Fruit fly (Drosophila melanogaster) whole organism, embryonic: ENCODE measurements around the gene Sqor.

Experiments
- Abd-B ChIP-seq: fragments of 200-800 bp; sonication (Bioruptor generic); optimal IDR thresholded peaks from 2 replicates; lab custom pipeline; 2018; ENCODE audit warnings: missing biosample characterization, mild to moderate bottlenecking, missing genetic modification characterization, moderate library complexity
- CG10267 ChIP-seq: fragments of 200-800 bp; sonication (Bioruptor generic); optimal IDR thresholded peaks from 2 replicates; lab custom pipeline; 2018; ENCODE audit warnings: missing biosample characterization, mild to moderate bottlenecking, missing genetic modification characterization, moderate library complexity
- CG10462 ChIP-seq: fragments of 200-800 bp; sonication (Bioruptor generic); optimal IDR thresholded peaks from 2 replicates; lab custom pipeline; 2016; ENCODE audit warnings: missing biosample characterization, missing genetic modification characterization
- CG10959 ChIP-seq: fragments of 200-800 bp; sonication (Bioruptor generic); IDR thresholded peaks from 2 replicates; pipeline ENCODE4 v1.3.6; 2022; ENCODE audit warnings: missing biosample characterization, missing genetic modification characterization
- CG11247 ChIP-seq: fragments of 200-800 bp; sonication (Bioruptor generic); IDR thresholded peaks from 2 replicates; pipeline ENCODE4 v1.3.6; 2022; ENCODE audit warnings: missing biosample characterization, missing genetic modification characterization
- CG12659 ChIP-seq: fragments of 200-800 bp; sonication (Bioruptor generic); optimal IDR thresholded peaks from 3 replicates; lab custom pipeline; 2017; ENCODE audit warnings: mild to moderate bottlenecking, missing biosample characterization, missing genetic modification reagents, missing genetic modification characterization
- CG13123 ChIP-seq: fragments of 200-800 bp; sonication (Bioruptor generic); optimal IDR thresholded peaks from 2 replicates; lab custom pipeline; 2016; ENCODE audit warnings: missing biosample characterization, missing genetic modification characterization
- CG14014 ChIP-seq: fragments of 200-800 bp; sonication (Bioruptor generic); IDR thresholded peaks from 2 replicates; pipeline ENCODE4 v1.3.6; 2022; ENCODE audit warnings: missing biosample characterization, missing genetic modification characterization
- CG14860 ChIP-seq: fragments of 200-800 bp; sonication (Bioruptor generic); IDR thresholded peaks from 3 replicates; pipeline ENCODE4 v1.3.6; 2022; ENCODE audit warnings: missing biosample characterization, missing genetic modification characterization; ENCODE audit not compliant: partially characterized antibody
- CG15514 ChIP-seq: fragments of 200-800 bp; sonication (Bioruptor generic); optimal IDR thresholded peaks from 3 replicates; lab custom pipeline; 2017; ENCODE audit warnings: missing biosample characterization, missing genetic modification characterization, mild to moderate bottlenecking, moderate library complexity, missing genetic modification reagents
- CG17328 ChIP-seq: fragments of 200-800 bp; sonication (Bioruptor generic); IDR thresholded peaks from 2 replicates; pipeline ENCODE4 v1.3.6; 2022; ENCODE audit warnings: missing biosample characterization, missing genetic modification characterization
- CG17612 ChIP-seq: fragments of 200-800 bp; sonication (Bioruptor generic); IDR thresholded peaks from 2 replicates; pipeline ENCODE4 v1.3.6; 2022; ENCODE audit warnings: missing biosample characterization, missing genetic modification characterization
- CG18599 ChIP-seq: fragments of 200-800 bp; sonication (Bioruptor generic); optimal IDR thresholded peaks from 3 replicates; lab custom pipeline; 2017; ENCODE audit warnings: missing biosample characterization, missing genetic modification characterization, mild to moderate bottlenecking, moderate library complexity, missing genetic modification reagents
- CG2129 ChIP-seq: fragments of 200-800 bp; sonication (Bioruptor generic); IDR thresholded peaks from 2 replicates; pipeline ENCODE4 v1.3.6; 2022; ENCODE audit warnings: missing biosample characterization, missing genetic modification characterization; ENCODE audit not compliant: partially characterized antibody
- CG4617 ChIP-seq: fragments of 200-800 bp; sonication (Bioruptor generic); optimal IDR thresholded peaks from 3 replicates; lab custom pipeline; 2016; ENCODE audit warnings: missing biosample characterization, missing genetic modification characterization, borderline replicate concordance
- CG6854 ChIP-seq: fragments of 200-800 bp; sonication (Bioruptor generic); optimal IDR thresholded peaks from 3 replicates; lab custom pipeline; 2017; ENCODE audit warnings: missing biosample characterization, mild to moderate bottlenecking, missing genetic modification characterization
- ERR ChIP-seq: fragments of 200-800 bp; sonication (Bioruptor generic); optimal IDR thresholded peaks from 2 replicates; lab custom pipeline; 2016; ENCODE audit warnings: missing biosample characterization, missing genetic modification characterization
- Fer1 ChIP-seq: fragments of 200-800 bp; sonication (Bioruptor generic); optimal IDR thresholded peaks from 2 replicates; lab custom pipeline; 2017; ENCODE audit warnings: missing biosample characterization, mild to moderate bottlenecking, missing genetic modification characterization
- MBD-R2 ChIP-seq: fragments of 200-800 bp; sonication (Bioruptor generic); IDR thresholded peaks from 2 replicates; pipeline ENCODE4 v1.3.6; 2022; ENCODE audit warnings: missing biosample characterization, missing genetic modification characterization
- MTF-1 ChIP-seq: fragments of 200-800 bp; sonication (Bioruptor generic); optimal IDR thresholded peaks from 2 replicates; lab custom pipeline; 2018; ENCODE audit warnings: missing biosample characterization, mild to moderate bottlenecking, missing genetic modification characterization, borderline replicate concordance
- Med ChIP-seq: fragments of 200-800 bp; sonication (Bioruptor generic); peaks from one replicate; lab custom pipeline; 2016; ENCODE audit warnings: missing biosample characterization, missing genetic modification characterization, mild to moderate bottlenecking, inconsistent platforms, moderate library complexity
- Sox102F ChIP-seq: fragments of 200-800 bp; sonication (Bioruptor generic); optimal IDR thresholded peaks from 2 replicates; lab custom pipeline; 2018; ENCODE audit warnings: missing biosample characterization, mild to moderate bottlenecking, missing genetic modification characterization, moderate library complexity
- Sry-β ChIP-seq: fragments of 200-800 bp; sonication (Bioruptor generic); optimal IDR thresholded peaks from 2 replicates; lab custom pipeline; 2018; ENCODE audit warnings: missing biosample characterization, mild to moderate bottlenecking, missing genetic modification characterization, moderate library complexity
- Taf1 ChIP-seq: fragments of 200-800 bp; sonication (Bioruptor generic); IDR thresholded peaks from 2 replicates; pipeline ENCODE4 v1.3.6; 2022; ENCODE audit warnings: missing biosample characterization, missing genetic modification characterization
- Xrp1 ChIP-seq: fragments of 200-800 bp; sonication (Bioruptor generic); IDR thresholded peaks from 2 replicates; pipeline ENCODE4 v1.3.6; 2022; ENCODE audit warnings: missing biosample characterization, missing genetic modification characterization
- ase ChIP-seq: fragments of 200-800 bp; sonication (Bioruptor generic); IDR thresholded peaks from 3 replicates; pipeline ENCODE4 v1.3.6; 2022; ENCODE audit warnings: missing biosample characterization, missing genetic modification characterization
- ato ChIP-seq: fragments of 200-800 bp; sonication (Bioruptor generic); IDR thresholded peaks from 2 replicates; pipeline ENCODE4 v1.3.6; 2022; ENCODE audit warnings: missing biosample characterization, missing genetic modification characterization; ENCODE audit not compliant: partially characterized antibody
- bigmax ChIP-seq: fragments of 200-800 bp; sonication (Bioruptor generic); optimal IDR thresholded peaks from 2 replicates; lab custom pipeline; 2018; ENCODE audit warnings: missing biosample characterization, mild to moderate bottlenecking, missing genetic modification characterization
- cg ChIP-seq: fragments of 200-800 bp; sonication (Bioruptor generic); optimal IDR thresholded peaks from 3 replicates; lab custom pipeline; 2019; ENCODE audit warnings: missing biosample characterization, mild to moderate bottlenecking, missing genetic modification characterization, moderate library complexity
- chinmo ChIP-seq: fragments of 200-800 bp; sonication (Bioruptor generic); IDR thresholded peaks from 4 replicates; pipeline ENCODE4 v1.3.6; 2022; ENCODE audit warnings: missing biosample characterization, missing genetic modification characterization; ENCODE audit not compliant: partially characterized antibody
- chm ChIP-seq: fragments of 200-800 bp; sonication (Bioruptor generic); IDR thresholded peaks from 2 replicates; pipeline ENCODE4 v1.3.6; 2022; ENCODE audit warnings: missing biosample characterization, missing genetic modification characterization
- crol ChIP-seq: fragments of 200-800 bp; sonication (Bioruptor generic); IDR thresholded peaks from 2 replicates; pipeline ENCODE4 v1.3.6; 2022; ENCODE audit warnings: missing biosample characterization, missing genetic modification characterization
- cwo ChIP-seq: fragments of 200-800 bp; sonication (Bioruptor generic); optimal IDR thresholded peaks from 3 replicates; lab custom pipeline; 2017; ENCODE audit warnings: missing biosample characterization, missing genetic modification characterization, mild to moderate bottlenecking, moderate library complexity, missing genetic modification reagents
- gcm2 ChIP-seq: fragments of 200-800 bp; sonication (Bioruptor generic); optimal IDR thresholded peaks from 2 replicates; lab custom pipeline; 2016; ENCODE audit warnings: missing biosample characterization, missing genetic modification characterization
- lbe ChIP-seq: fragments of 200-800 bp; sonication (Bioruptor generic); optimal IDR thresholded peaks from 2 replicates; lab custom pipeline; 2016; ENCODE audit warnings: missing biosample characterization, mild to moderate bottlenecking, missing genetic modification characterization
- oc ChIP-seq: fragments of 200-800 bp; sonication (Bioruptor generic); optimal IDR thresholded peaks from 2 replicates; lab custom pipeline; 2018; ENCODE audit warnings: missing biosample characterization, mild to moderate bottlenecking, missing genetic modification characterization, moderate library complexity
- ro ChIP-seq: fragments of 200-800 bp; sonication (Bioruptor generic); IDR thresholded peaks from 2 replicates; pipeline ENCODE4 v1.3.6; 2022; ENCODE audit warnings: missing biosample characterization, missing genetic modification characterization
- salm ChIP-seq: fragments of 200-800 bp; sonication (Bioruptor generic); optimal IDR thresholded peaks from 2 replicates; lab custom pipeline; 2018; ENCODE audit warnings: missing biosample characterization, mild to moderate bottlenecking, missing genetic modification characterization
- scrt ChIP-seq: fragments of 200-800 bp; sonication (Bioruptor generic); optimal IDR thresholded peaks from 2 replicates; lab custom pipeline; 2018; ENCODE audit warnings: missing biosample characterization, mild to moderate bottlenecking, missing genetic modification characterization, moderate library complexity
- shn ChIP-seq: fragments of 200-800 bp; sonication (Bioruptor generic); optimal IDR thresholded peaks from 3 replicates; lab custom pipeline; 2016; ENCODE audit warnings: missing biosample characterization, missing genetic modification characterization
- slbo ChIP-seq: fragments of 200-800 bp; sonication (Bioruptor generic); IDR thresholded peaks from 2 replicates; pipeline ENCODE4 v1.3.6; 2022; ENCODE audit warnings: missing biosample characterization, missing genetic modification characterization
- tap ChIP-seq: fragments of 200-800 bp; optimal IDR thresholded peaks from 3 replicates; lab custom pipeline; 2019; ENCODE audit warnings: missing biosample characterization, mild to moderate bottlenecking, missing genetic modification characterization, moderate library complexity
- ttk ChIP-seq: fragments of 200-800 bp; sonication (Bioruptor generic); IDR thresholded peaks from 2 replicates; pipeline ENCODE4 v2.1.2; 2022; ENCODE audit warnings: missing biosample characterization, missing genetic modification characterization
- unpg ChIP-seq: fragments of 200-800 bp; sonication (Bioruptor generic); optimal IDR thresholded peaks from 3 replicates; lab custom pipeline; 2018; ENCODE audit warnings: missing biosample characterization, mild to moderate bottlenecking, missing genetic modification characterization, moderate library complexity
- vvl ChIP-seq: fragments of 200-800 bp; sonication (Bioruptor generic); IDR thresholded peaks from 2 replicates; pipeline ENCODE4 v1.3.6; 2022; ENCODE audit warnings: missing biosample characterization, missing genetic modification characterization
- wek ChIP-seq: fragments of 200-800 bp; sonication (Bioruptor generic); optimal IDR thresholded peaks from 3 replicates; lab custom pipeline; 2018; ENCODE audit warnings: missing biosample characterization, mild to moderate bottlenecking, missing genetic modification characterization, moderate library complexity
- z ChIP-seq: fragments of 200-800 bp; sonication (Bioruptor generic); IDR thresholded peaks from 3 replicates; pipeline ENCODE4 v1.3.6; 2022; ENCODE audit warnings: missing biosample characterization, missing genetic modification characterization
- zen2 ChIP-seq: fragments of 200-800 bp; sonication (Bioruptor generic); IDR thresholded peaks from 3 replicates; pipeline ENCODE4 v1.3.6; 2022; ENCODE audit warnings: missing biosample characterization, missing genetic modification characterization; ENCODE audit not compliant: partially characterized antibody
- zfh1 ChIP-seq: fragments of 200-800 bp; sonication (Bioruptor generic); IDR thresholded peaks from 3 replicates; pipeline ENCODE4 v1.3.6; 2022; ENCODE audit warnings: missing biosample characterization, missing genetic modification characterization

Gene Sqor

dm6 chr3L:4253611-4254300 lies 13.8 kb downstream of the Sqor start (continued):
- TF ChIP-seq Abd-B: no peak
- no peak for TF ChIP-seq CG18599 (GFP tag; lab: Kevin White, UChicago)
- TF ChIP-seq Med (GFP tag; lab: Kevin White, UChicago): peak; percentile 20
- TF ChIP-seq CG10959 (GFP tag; lab: Robert Waterston, UW): 0 out of 2 replicates have a peak, but pooled peaks have one; percentile 31
- no peak for TF ChIP-seq zen2 (GFP tag; lab: Robert Waterston, UW)
- TF ChIP-seq oc (tag; lab: Kevin White, UChicago): no peak
- TF ChIP-seq crol (GFP tag; lab: Robert Waterston, UW): no peak
- TF ChIP-seq scrt (GFP tag; lab: Kevin White, UChicago): no peak
- no peak for TF ChIP-seq vvl (GFP tag; lab: Robert Waterston, UW)
- no peak for TF ChIP-seq ase
- 0 out of 2 replicates have a peak, but pooled peaks have one; percentile 17 for TF ChIP-seq ttk (GFP tag; lab: Robert Waterston, UW)
- peak; percentile 91 for TF ChIP-seq cg (GFP tag; lab: Kevin White, UChicago)
- no peak for TF ChIP-seq ato (GFP tag; lab: Robert Waterston, UW)
- peak; percentile 86; the same call in 1 of the 4 replicates for TF ChIP-seq chinmo (GFP tag; lab: Robert Waterston, UW)
- TF ChIP-seq shn: no peak
- no peak for TF ChIP-seq ro
- no peak for TF ChIP-seq lbe (GFP tag; lab: Kevin White, UChicago)
- TF ChIP-seq CG10267: no peak
- peak; percentile 26 for TF ChIP-seq MBD-R2 (GFP tag; lab: Robert Waterston, UW)
- TF ChIP-seq salm (tag; lab: Kevin White, UChicago): no peak
- no peak for TF ChIP-seq wek
- TF ChIP-seq CG4617 (GFP tag; lab: Kevin White, UChicago): peak; percentile 46
- no peak; the same call in 1 of the 2 replicates for TF ChIP-seq CG2129 (GFP tag; lab: Robert Waterston, UW)
- no peak for TF ChIP-seq CG17328
- TF ChIP-seq Sry-β (GFP tag; lab: Kevin White, UChicago): no peak
- no peak for TF ChIP-seq Sox102F (GFP tag; lab: Kevin White, UChicago)
- TF ChIP-seq tap (tag; lab: Kevin White, UChicago): no peak
- no peak for TF ChIP-seq Xrp1
- TF ChIP-seq CG6854: no peak
- no peak for TF ChIP-seq zfh1 (GFP tag; lab: Robert Waterston, UW)
- no peak for TF ChIP-seq cwo (GFP tag; lab: Kevin White, UChicago)
- no peak for TF ChIP-seq unpg (GFP tag; lab: Kevin White, UChicago)
- peak; percentile 91 for TF ChIP-seq bigmax
- 0 out of 3 replicates have a peak, but pooled peaks have one; percentile 20 for TF ChIP-seq CG14860 (GFP tag; lab: Robert Waterston, UW)
- no peak for TF ChIP-seq CG12659 (GFP tag; lab: Kevin White, UChicago)
- peak; percentile 13; the same call in 1 of the 2 replicates for TF ChIP-seq chm (GFP tag; lab: Robert Waterston, UW)
- no peak for TF ChIP-seq Fer1 (GFP tag; lab: Kevin White, UChicago)
- TF ChIP-seq slbo (GFP tag; lab: Robert Waterston, UW): no peak
- TF ChIP-seq CG14014 (GFP tag; lab: Robert Waterston, UW): no peak
- TF ChIP-seq CG11247 (GFP tag; lab: Robert Waterston, UW): no peak
- no peak for TF ChIP-seq z (GFP tag; lab: Robert Waterston, UW)
- no peak for TF ChIP-seq Taf1 (GFP tag; lab: Robert Waterston, UW)
- TF ChIP-seq CG10462 (GFP tag; lab: Kevin White, UChicago): no peak
- no peak for TF ChIP-seq MTF-1 (GFP tag; lab: Kevin White, UChicago)
- no peak for TF ChIP-seq CG13123 (GFP tag; lab: Kevin White, UChicago)
- TF ChIP-seq ERR (GFP tag; lab: Kevin White, UChicago): no peak
- TF ChIP-seq CG15514 (GFP tag; lab: Kevin White, UChicago): no peak
- no peak for TF ChIP-seq gcm2
- no peak for TF ChIP-seq CG17612 (GFP tag; lab: Robert Waterston, UW)
